Fruit fly (Drosophila melanogaster): Measurements from ENCODE around the gene ND-13B.

ND-13B gene

DNA sequence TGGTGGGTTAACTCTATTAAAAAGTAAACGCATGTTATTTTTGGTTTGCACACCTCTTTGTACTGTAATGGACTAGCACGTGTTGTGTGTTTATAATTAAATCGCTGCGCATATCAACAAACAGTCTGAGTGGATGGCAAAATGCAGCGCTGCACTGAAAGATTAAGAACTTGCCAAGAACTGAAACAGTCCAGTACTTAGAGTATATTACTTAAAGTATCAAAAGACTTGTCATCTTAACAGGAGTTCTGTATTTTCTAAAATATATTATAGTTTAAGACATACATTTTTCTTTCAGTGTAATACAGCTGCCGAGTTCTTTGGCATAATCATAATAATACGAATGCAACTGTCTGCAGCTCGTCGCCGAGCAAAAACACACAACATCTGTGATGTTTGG is 45.5 kb downstream of the ND-13B start (continued):
- peak; percentile 5 for TF ChIP-seq CG6792 (GFP tag; optimal IDR thresholded peaks at IDR 0.05)
- no peak for TF ChIP-seq vri (GFP tag; optimal IDR thresholded peaks at IDR 0.05)
- peak; percentile 31 for TF ChIP-seq net (GFP tag; optimal IDR thresholded peaks at IDR 0.05)
- TF ChIP-seq fd59A (GFP tag; optimal IDR thresholded peaks at IDR 0.05): peak; percentile 38
- no peak for TF ChIP-seq Sox15 (GFP tag; optimal IDR thresholded peaks at IDR 0.05)
- no peak for TF ChIP-seq CG11902 (GFP tag; optimal IDR thresholded peaks at IDR 0.05)
- TF ChIP-seq eg (GFP tag; IDR thresholded peaks at IDR 0.05): peak; percentile 67
- peak; percentile 12 for TF ChIP-seq CG6276 (GFP tag; optimal IDR thresholded peaks at IDR 0.05)
- TF ChIP-seq CG10669 (GFP tag; optimal IDR thresholded peaks at IDR 0.05): peak; percentile 22
- TF ChIP-seq Hr39 (GFP tag; optimal IDR thresholded peaks at IDR 0.05): peak; percentile 22
- TF ChIP-seq dac (GFP tag; optimal IDR thresholded peaks at IDR 0.05): no peak
- no peak for TF ChIP-seq CG9139 (GFP tag; optimal IDR thresholded peaks at IDR 0.05)
- TF ChIP-seq topi (GFP tag; optimal IDR thresholded peaks at IDR 0.05): peak; percentile 32
- 0 out of 2 replicates have a peak, but pooled peaks have one; percentile 15 for TF ChIP-seq CG11294 (GFP tag; IDR thresholded peaks at IDR 0.05)
- peak; percentile 53 for TF ChIP-seq OdsH (GFP tag; optimal IDR thresholded peaks at IDR 0.05)
- TF ChIP-seq pdm3 (GFP tag; optimal IDR thresholded peaks at IDR 0.05): peak; percentile 35

DNA sequence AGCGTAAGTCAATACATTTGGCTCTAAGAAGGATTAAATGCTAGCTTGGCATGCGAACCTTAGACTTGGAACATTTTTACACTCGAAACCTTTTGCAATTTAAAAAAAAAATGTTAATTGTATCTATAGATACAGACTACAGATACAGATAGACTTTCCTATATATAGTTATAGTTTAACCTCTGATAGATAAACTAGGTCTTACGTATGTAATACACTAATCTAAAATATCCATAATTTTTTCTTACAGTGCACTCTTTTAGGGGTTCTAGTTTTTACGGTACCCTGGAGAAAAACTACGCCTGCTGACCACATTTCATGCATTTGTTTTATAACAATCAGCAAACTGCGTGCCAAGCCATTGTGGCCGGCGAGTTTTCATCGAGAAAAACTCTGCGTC is 46.8 kb downstream of the ND-13B start:
- 0 out of 3 replicates have a peak, but pooled peaks have one; percentile 14 for TF ChIP-seq eg (GFP tag; IDR thresholded peaks at IDR 0.05)
- TF ChIP-seq CG4318 (GFP tag; optimal IDR thresholded peaks at IDR 0.05): no peak
- no peak for TF ChIP-seq CG7368 (GFP tag; optimal IDR thresholded peaks at IDR 0.05)
- no peak for TF ChIP-seq CG3919 (GFP tag; optimal IDR thresholded peaks at IDR 0.05)
- peak; percentile 58; the same call in 2 of the 3 replicates for TF ChIP-seq CG8119 (GFP tag; IDR thresholded peaks at IDR 0.05)
- TF ChIP-seq CG15336 (GFP tag; IDR thresholded peaks at IDR 0.05): peak; percentile 54
- TF ChIP-seq CG32006 (GFP tag; optimal IDR thresholded peaks at IDR 0.05): peak; percentile 14
- peak; percentile 27 for TF ChIP-seq Eip78C (GFP tag)

DNA sequence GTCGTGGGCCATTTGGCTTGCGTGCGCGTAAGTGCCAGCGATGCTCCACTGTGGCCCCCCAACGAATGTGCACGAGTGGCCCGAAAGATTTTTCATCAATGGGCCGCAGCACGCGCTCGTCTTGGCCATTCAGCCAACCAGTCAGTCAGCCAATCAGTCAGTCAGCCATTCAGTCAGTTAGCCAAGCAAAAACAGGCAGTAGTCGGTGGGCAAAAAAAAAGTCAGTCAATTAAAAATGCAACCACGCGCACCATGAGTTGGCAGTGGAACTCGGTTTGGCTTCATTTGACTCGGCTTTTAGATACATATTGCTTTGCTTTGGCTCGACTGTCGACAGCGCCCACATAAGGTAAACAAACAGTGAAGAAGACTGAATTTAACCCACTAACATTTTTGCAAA is 47.9 kb downstream of the ND-13B start:
- TF ChIP-seq topi (GFP tag; optimal IDR thresholded peaks at IDR 0.05) (no peak), net (GFP tag; optimal IDR thresholded peaks at IDR 0.05) (no peak), salr (GFP tag; optimal IDR thresholded peaks at IDR 0.05) (no peak), CG6792 (GFP tag; optimal IDR thresholded peaks at IDR 0.05) (no peak), Lpt (GFP tag; optimal IDR thresholded peaks at IDR 0.05) (no peak), CG6163 (GFP tag; IDR thresholded peaks at IDR 0.05) (no peak; the same call in 2 of the 3 replicates), fd59A (GFP tag; optimal IDR thresholded peaks at IDR 0.05) (no peak), fd85E (GFP tag; optimal IDR thresholded peaks at IDR 0.05) (no peak), Sox14 (GFP tag; optimal IDR thresholded peaks at IDR 0.05) (no peak), CG7368 (GFP tag; optimal IDR thresholded peaks at IDR 0.05) (no peak), eg (GFP tag; IDR thresholded peaks at IDR 0.05) (0 out of 3 replicates have a peak, but pooled peaks have one; percentile 27), Eip78C (GFP tag) (peak; percentile 21), Smox (GFP tag; optimal IDR thresholded peaks at IDR 0.05) (no peak), lz (GFP tag; optimal IDR thresholded peaks at IDR 0.05) (no peak), CG6854 (GFP tag; optimal IDR thresholded peaks at IDR 0.05) (no peak), svp (GFP tag) (no peak), CG6276 (GFP tag; optimal IDR thresholded peaks at IDR 0.05) (no peak), acj6 (GFP tag; optimal IDR thresholded peaks at IDR 0.05) (no peak), Ets96B (tag; optimal IDR thresholded peaks at IDR 0.05) (no peak), Ets21C (GFP tag; optimal IDR thresholded peaks at IDR 0.05) (no peak), CG31627 (GFP tag; optimal IDR thresholded peaks at IDR 0.05) (no peak), CG3919 (GFP tag; optimal IDR thresholded peaks at IDR 0.05) (no peak), CG32006 (GFP tag; optimal IDR thresholded peaks at IDR 0.05) (no peak), ss (GFP tag; optimal IDR thresholded peaks at IDR 0.05) (peak in 1 of 2 experiments; percentile 80), CG15336 (GFP tag; IDR thresholded peaks at IDR 0.05) (no peak)

DNA sequence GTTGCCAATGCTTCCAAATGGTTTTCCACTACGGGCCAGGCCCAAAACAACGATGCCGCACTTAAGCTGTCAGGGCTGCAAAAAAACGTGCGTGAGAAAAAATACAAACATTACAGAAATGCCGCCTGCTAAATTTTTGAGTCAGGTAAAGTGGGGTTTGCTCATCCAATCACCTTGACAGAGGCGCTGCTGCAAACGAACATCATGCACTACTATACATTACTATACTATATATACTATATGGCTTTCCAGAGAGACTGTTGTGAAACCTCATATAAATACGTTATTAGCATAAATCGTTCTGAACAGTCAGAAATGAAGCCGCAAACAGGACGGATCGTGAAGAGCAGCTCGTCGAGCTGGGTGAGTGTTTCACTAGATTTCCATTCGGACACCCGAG is 50.7 kb downstream of the ND-13B start, which contains the start of gene CG14153:
Gene CG14153, plus strand, starts transcription at position 301 of the 400 bp plus-strand sequence.
- TF ChIP-seq pdm3 (GFP tag; optimal IDR thresholded peaks at IDR 0.05): no peak
- no peak for TF ChIP-seq ss (GFP tag; optimal IDR thresholded peaks at IDR 0.05)
- TF ChIP-seq Hr4 (GFP tag; optimal IDR thresholded peaks at IDR 0.05): no peak
- no peak for TF ChIP-seq CG6792 (GFP tag; optimal IDR thresholded peaks at IDR 0.05)
- no peak for TF ChIP-seq svp (GFP tag)
- no peak for TF ChIP-seq Gug (GFP tag; IDR thresholded peaks at IDR 0.05)
- TF ChIP-seq net (GFP tag; optimal IDR thresholded peaks at IDR 0.05): no peak
- TF ChIP-seq Blimp-1 (GFP tag; optimal IDR thresholded peaks at IDR 0.05): no peak
- no peak for TF ChIP-seq CG10669 (GFP tag; optimal IDR thresholded peaks at IDR 0.05)
- no peak for TF ChIP-seq Hr38 (GFP tag; optimal IDR thresholded peaks at IDR 0.05)
- no peak for TF ChIP-seq Ets96B (tag; optimal IDR thresholded peaks at IDR 0.05)
- TF ChIP-seq OdsH (GFP tag; optimal IDR thresholded peaks at IDR 0.05): no peak
- no peak for TF ChIP-seq CG9139 (GFP tag; optimal IDR thresholded peaks at IDR 0.05)
- no peak for TF ChIP-seq CG16779 (tag; optimal IDR thresholded peaks at IDR 0.05)

All from whole organism, prepupa.